Fruit fly (Drosophila melanogaster): Measurements from ENCODE around the gene CG3226.

The CG3226 gene

dm6 chrX:6642593-6643257, 11.3 kb downstream of the CG3226 start (continued):
- TF ChIP-seq kay (GFP tag; optimal IDR thresholded peaks at IDR 0.05) (no peak), CrebB (tag; optimal IDR thresholded peaks at IDR 0.05) (no peak), CG17186 (GFP tag; optimal IDR thresholded peaks at IDR 0.05) (no peak), CG11560 (tag; IDR thresholded peaks at IDR 0.05) (no peak), CG7928 (GFP tag; optimal IDR thresholded peaks at IDR 0.05) (no peak), Ptx1 (GFP tag; IDR thresholded peaks at IDR 0.05) (0 out of 2 replicates have a peak, but pooled peaks have one; percentile 7), CG17612 (GFP tag; IDR thresholded peaks at IDR 0.05) (no peak), CG7963 (GFP tag; IDR thresholded peaks at IDR 0.05; ENCODE audit: partially characterized antibody) (no peak), CG34376 (GFP tag; optimal IDR thresholded peaks at IDR 0.05) (no peak), Optix (GFP tag; IDR thresholded peaks at IDR 0.05) (no peak), so (GFP tag; IDR thresholded peaks at IDR 0.05) (no peak), CG2120 (GFP tag; optimal IDR thresholded peaks at IDR 0.05) (no peak), az2 (GFP tag; optimal IDR thresholded peaks at IDR 0.05) (no peak), CG13624 (GFP tag; optimal IDR thresholded peaks at IDR 0.05) (no peak), Gug (GFP tag; IDR thresholded peaks at IDR 0.05) (no peak), CG1603 (tag; optimal IDR thresholded peaks at IDR 0.05) (peak; percentile 54), Bdp1 (GFP tag; optimal IDR thresholded peaks at IDR 0.05) (no peak), CG4707 (GFP tag; optimal IDR thresholded peaks at IDR 0.05) (peak; percentile 21), HLH3B (GFP tag; IDR thresholded peaks at IDR 0.05) (peak; percentile 41; the same call in 1 of the 2 replicates), lmd (GFP tag; IDR thresholded peaks at IDR 0.05) (no peak; the same call in 1 of the 2 replicates), Nf-YB (GFP tag; optimal IDR thresholded peaks at IDR 0.05) (no peak), sens (GFP tag) (peak; percentile 85), CG14050 (GFP tag; IDR thresholded peaks at IDR 0.05) (no peak), cato (GFP tag; optimal IDR thresholded peaks at IDR 0.05; ENCODE audit: borderline replicate concordance) (no peak), Oaz (GFP tag; IDR thresholded peaks at IDR 0.05) (no peak), CG4730 (GFP tag; IDR thresholded peaks at IDR 0.05) (no peak), trh (GFP tag; optimal IDR thresholded peaks at IDR 0.05) (no peak), Sry-δ (GFP tag; optimal IDR thresholded peaks at IDR 0.05) (no peak), esg (GFP tag; conservative IDR thresholded peaks at IDR 0.05) (0 out of 2 replicates have a peak, but pooled peaks have one; percentile 7), nom (GFP tag; optimal IDR thresholded peaks at IDR 0.05) (no peak), tx (GFP tag; optimal IDR thresholded peaks at IDR 0.05) (no peak), dpn (GFP tag; optimal IDR thresholded peaks at IDR 0.05) (no peak), eve (GFP tag; optimal IDR thresholded peaks at IDR 0.05) (no peak), CG12659 (GFP tag; optimal IDR thresholded peaks at IDR 0.05) (no peak), Dek (tag; optimal IDR thresholded peaks at IDR 0.05) (no peak), CG16863 (GFP tag; optimal IDR thresholded peaks at IDR 0.05) (no peak), ERR (GFP tag; optimal IDR thresholded peaks at IDR 0.05) (no peak), Dip3 (GFP tag; optimal IDR thresholded peaks at IDR 0.05) (no peak), NfI (GFP tag; optimal IDR thresholded peaks at IDR 0.05) (no peak), Hey (tag; optimal IDR thresholded peaks at IDR 0.05) (no peak), CG8359 (GFP tag; optimal IDR thresholded peaks at IDR 0.05; ENCODE audit: borderline replicate concordance) (peak; percentile 4), Hr39 (optimal IDR thresholded peaks at IDR 0.05) (no peak), Dll (GFP tag; IDR thresholded peaks at IDR 0.05; ENCODE audit: partially characterized antibody) (no peak), fd96Cb (tag; optimal IDR thresholded peaks at IDR 0.05) (peak; percentile 34), Spps (tag; optimal IDR thresholded peaks at IDR 0.05) (no peak), CG2889 (GFP tag; IDR thresholded peaks at IDR 0.05) (no peak), CG18599 (GFP tag; optimal IDR thresholded peaks at IDR 0.05) (peak; percentile 17), nmo (GFP tag; optimal IDR thresholded peaks at IDR 0.05) (peak; percentile 24), CG11456 (GFP tag; IDR thresholded peaks at IDR 0.05) (no peak), CG12219 (GFP tag; optimal IDR thresholded peaks at IDR 0.05) (no peak), CG6765 (GFP tag; optimal IDR thresholded peaks at IDR 0.05) (no peak)

All from whole organism, embryonic.